Worm (Caenorhabditis elegans) whole organism, mixed stage, embryonic: ENCODE data around the gene mig-32.

Experiments
- M03D4.4 ChIP-seq: sonication (generic microtip); optimal IDR thresholded peaks from 2 replicates; lab custom pipeline; 2017; ENCODE audit warnings: mild to moderate bottlenecking, missing genetic modification characterization, missing compliant biosample characterization
- bed-3 ChIP-seq: fragments of 200-800 bp; sonication (Bioruptor generic); optimal IDR thresholded peaks from 3 replicates; lab custom pipeline; 2018; ENCODE audit warnings: mild to moderate bottlenecking, missing genetic modification characterization, moderate library complexity, missing compliant biosample characterization
- blmp-1 ChIP-seq: fragments of 150-350 bp; optimal IDR thresholded peaks from 2 replicates; lab custom pipeline; 2014; ENCODE audit warnings: missing biosample characterization, missing genetic modification characterization
- ceh-39 ChIP-seq: fragments of 150-350 bp; optimal IDR thresholded peaks from 2 replicates; lab custom pipeline; 2014; ENCODE audit warnings: missing biosample characterization, missing genetic modification characterization
- ceh-43 ChIP-seq: fragments of 200-800 bp; sonication (Bioruptor generic); optimal IDR thresholded peaks from 2 replicates; lab custom pipeline; 2018; ENCODE audit warnings: mild to moderate bottlenecking, missing genetic modification characterization, moderate library complexity, missing compliant biosample characterization
- ceh-83 ChIP-seq: fragments of 200-800 bp; sonication (Bioruptor generic); optimal IDR thresholded peaks from 2 replicates; lab custom pipeline; 2018; ENCODE audit warnings: mild to moderate bottlenecking, missing genetic modification characterization, missing compliant biosample characterization
- ces-1 ChIP-seq: fragments of 150-350 bp; optimal IDR thresholded peaks from 2 replicates; lab custom pipeline; 2014; ENCODE audit warnings: missing biosample characterization, missing genetic modification reagents, missing genetic modification characterization
- elt-1 ChIP-seq: sonication (generic microtip); optimal IDR thresholded peaks from 2 replicates; lab custom pipeline; 2017; ENCODE audit warnings: missing genetic modification characterization, mild to moderate bottlenecking, missing compliant biosample characterization, antibody characterized with exemption, moderate library complexity, borderline replicate concordance; ENCODE audit not compliant: insufficient read depth
- elt-3 ChIP-seq: fragments of 150-350 bp; optimal IDR thresholded peaks from 2 replicates; lab custom pipeline; 2014; ENCODE audit warnings: missing biosample characterization, missing genetic modification characterization
- flh-1 ChIP-seq: fragments of 200-800 bp; sonication (Bioruptor generic); optimal IDR thresholded peaks from 2 replicates; lab custom pipeline; 2018; ENCODE audit warnings: mild to moderate bottlenecking, missing genetic modification characterization, moderate library complexity, missing compliant biosample characterization
- hlh-1 ChIP-seq: fragments of 150-350 bp; optimal IDR thresholded peaks from 2 replicates; lab custom pipeline; 2014; ENCODE audit warnings: missing biosample characterization, missing genetic modification reagents, missing genetic modification characterization
- lin-13 ChIP-seq: fragments of 150-350 bp; optimal IDR thresholded peaks from 2 replicates; lab custom pipeline; 2014; ENCODE audit warnings: missing biosample characterization, missing genetic modification characterization
- lin-32 ChIP-seq: fragments of 200-800 bp; sonication (Bioruptor generic); optimal IDR thresholded peaks from 2 replicates; lab custom pipeline; 2018; ENCODE audit warnings: mild to moderate bottlenecking, missing genetic modification characterization, missing compliant biosample characterization
- lsy-2 ChIP-seq: fragments of 150-350 bp; optimal IDR thresholded peaks from 2 replicates; lab custom pipeline; 2014; ENCODE audit warnings: missing biosample characterization, missing genetic modification characterization
- mep-1 ChIP-seq: fragments of 150-350 bp; optimal IDR thresholded peaks from 2 replicates; lab custom pipeline; 2017; ENCODE audit warnings: missing biosample characterization, missing genetic modification reagents, missing genetic modification characterization, inconsistent platforms
- mls-2 ChIP-seq: sonication (generic microtip); optimal IDR thresholded peaks from 2 replicates; lab custom pipeline; 2016; ENCODE audit warnings: mild to moderate bottlenecking, missing genetic modification characterization, moderate library complexity, missing compliant biosample characterization
- nhr-12 ChIP-seq: fragments of 150-350 bp; optimal IDR thresholded peaks from 2 replicates; lab custom pipeline; 2014; ENCODE audit warnings: missing biosample characterization, missing genetic modification characterization
- nhr-2 ChIP-seq: fragments of 150-350 bp; optimal IDR thresholded peaks from 2 replicates; lab custom pipeline; 2014; ENCODE audit warnings: missing biosample characterization, missing genetic modification characterization
- nhr-28 ChIP-seq: fragments of 150-350 bp; optimal IDR thresholded peaks from 2 replicates; lab custom pipeline; 2014; ENCODE audit warnings: missing biosample characterization, missing genetic modification characterization
- nhr-76 ChIP-seq: sonication (generic microtip); optimal IDR thresholded peaks from 2 replicates; lab custom pipeline; 2017; ENCODE audit warnings: missing biosample characterization, missing genetic modification characterization
- pha-4 ChIP-seq: fragments of 150-350 bp; optimal IDR thresholded peaks from 2 replicates; lab custom pipeline; 2018; ENCODE audit warnings: missing biosample characterization, missing genetic modification reagents, missing genetic modification characterization
- sem-2 ChIP-seq: fragments of 200-800 bp; sonication (Bioruptor generic); optimal IDR thresholded peaks from 2 replicates; lab custom pipeline; 2018; ENCODE audit warnings: mild to moderate bottlenecking, missing genetic modification characterization, missing compliant biosample characterization
- snpc-4 ChIP-seq: fragments of 150-350 bp; optimal IDR thresholded peaks from 2 replicates; lab custom pipeline; 2014; ENCODE audit warnings: missing biosample characterization, missing genetic modification characterization
- sptf-1 ChIP-seq: sonication (generic microtip); optimal IDR thresholded peaks from 2 replicates; lab custom pipeline; 2017; ENCODE audit warnings: mild to moderate bottlenecking, missing genetic modification characterization, moderate library complexity, missing compliant biosample characterization
- tbx-8 ChIP-seq: fragments of 200-800 bp; sonication (Bioruptor generic); optimal IDR thresholded peaks from 2 replicates; lab custom pipeline; 2018; ENCODE audit warnings: mild to moderate bottlenecking, missing genetic modification characterization, moderate library complexity, missing compliant biosample characterization
- unc-120 ChIP-seq: sonication (generic microtip); optimal IDR thresholded peaks from 2 replicates; lab custom pipeline; 2017; ENCODE audit warnings: missing genetic modification characterization, missing compliant biosample characterization; ENCODE audit not compliant: poor library complexity, severe bottlenecking
- unc-62 ChIP-seq: fragments of 150-350 bp; optimal IDR thresholded peaks from 2 replicates; lab custom pipeline; 2014; ENCODE audit warnings: missing biosample characterization, missing genetic modification reagents, missing genetic modification characterization
- zip-8 ChIP-seq: fragments of 150-350 bp; optimal IDR thresholded peaks from 2 replicates; lab custom pipeline; 2014; ENCODE audit warnings: missing biosample characterization, missing genetic modification characterization
- ztf-11 ChIP-seq: fragments of 150-350 bp; optimal IDR thresholded peaks from 2 replicates; lab custom pipeline; 2014; ENCODE audit warnings: missing biosample characterization, missing genetic modification characterization

mig-32 gene

DNA sequence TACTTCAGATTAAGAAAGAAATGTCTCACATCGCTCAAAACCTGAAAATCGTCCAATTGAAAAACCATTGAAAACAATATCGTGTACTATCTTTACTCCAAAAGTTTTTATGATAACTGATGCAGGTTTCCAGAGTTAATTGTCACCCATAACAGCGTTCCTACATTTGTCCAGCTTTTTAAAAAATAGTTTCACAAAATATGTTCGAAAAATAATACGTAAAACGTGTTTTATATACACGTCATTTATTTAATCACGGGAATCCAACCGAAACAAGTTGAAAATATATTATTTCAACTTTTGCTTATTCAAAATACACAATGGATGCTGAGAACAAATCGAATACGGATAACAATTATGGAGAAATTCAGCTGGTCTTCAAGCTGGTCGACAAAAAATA is 16.5 kb downstream of the mig-32 start, which contains the start of gene K08E4.7:
Gene K08E4.7 (plus strand): TSS at position 301 of the 400 bp plus-strand sequence.
- no peak for TF ChIP-seq elt-1
- no peak for TF ChIP-seq ztf-11 (tag; lab: Kevin White, UChicago)
- TF ChIP-seq elt-3: no peak
- no peak for TF ChIP-seq bed-3
- TF ChIP-seq hlh-1 (tag; lab: Kevin White, UChicago): no peak

DNA sequence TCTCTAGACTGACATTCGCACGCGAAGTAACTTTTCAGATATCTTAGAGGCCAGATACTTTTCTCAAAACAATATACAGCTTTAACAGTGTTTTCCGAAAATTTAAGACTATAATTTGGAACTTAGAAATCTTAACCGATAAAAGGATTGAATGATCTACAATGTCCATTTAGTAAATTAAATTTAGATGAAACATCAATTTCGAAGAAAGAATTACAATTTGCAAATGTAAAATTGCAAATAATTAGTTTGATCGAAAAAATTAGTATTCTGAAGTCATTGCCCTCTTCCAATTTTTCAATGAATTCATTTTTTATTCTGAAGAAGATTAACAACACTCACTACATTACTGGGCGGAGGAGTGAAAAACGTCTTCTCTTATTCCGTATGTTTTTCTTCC is 23.4 kb downstream of the mig-32 start, which contains the start of gene bath-37:
Gene bath-37 (plus strand): TSS at position 301 of the 400 bp plus-strand sequence.
- TF ChIP-seq M03D4.4 (no peak), nhr-76 (no peak)
- TF ChIP-seq, all 35 proteins: peak for 0

ce11 chrIV:12061229-12061628 is 30.8 kb downstream of the mig-32 start, which contains the start of gene K08E4.8:
Gene K08E4.8 (minus strand): TSS chrIV:12061329.
- no peak for TF ChIP-seq tbx-8
- TF ChIP-seq lsy-2 (tag; lab: Kevin White, UChicago): no peak
- TF ChIP-seq blmp-1 (tag; lab: Kevin White, UChicago): no peak
- no peak for TF ChIP-seq snpc-4 (tag; lab: Kevin White, UChicago)
- TF ChIP-seq mls-2 (tag; lab: Kevin White, UChicago): no peak
- no peak for TF ChIP-seq ztf-11 (tag; lab: Kevin White, UChicago)
- TF ChIP-seq lin-13 (tag; lab: Kevin White, UChicago): no peak
- TF ChIP-seq ceh-83 (GFP tag; lab: Kevin White, UChicago): no peak
- no peak for TF ChIP-seq lin-32
- no peak for TF ChIP-seq zip-8 (tag; lab: Kevin White, UChicago)
- TF ChIP-seq nhr-12: no peak
- TF ChIP-seq elt-3: no peak
- no peak for TF ChIP-seq sptf-1
- no peak for TF ChIP-seq unc-62
- TF ChIP-seq ceh-43 (GFP tag; lab: Kevin White, UChicago): no peak
- TF ChIP-seq bed-3: no peak
- TF ChIP-seq ces-1 (GFP tag; lab: Kevin White, UChicago): no peak
- TF ChIP-seq, all 35 proteins: peak for 0

DNA sequence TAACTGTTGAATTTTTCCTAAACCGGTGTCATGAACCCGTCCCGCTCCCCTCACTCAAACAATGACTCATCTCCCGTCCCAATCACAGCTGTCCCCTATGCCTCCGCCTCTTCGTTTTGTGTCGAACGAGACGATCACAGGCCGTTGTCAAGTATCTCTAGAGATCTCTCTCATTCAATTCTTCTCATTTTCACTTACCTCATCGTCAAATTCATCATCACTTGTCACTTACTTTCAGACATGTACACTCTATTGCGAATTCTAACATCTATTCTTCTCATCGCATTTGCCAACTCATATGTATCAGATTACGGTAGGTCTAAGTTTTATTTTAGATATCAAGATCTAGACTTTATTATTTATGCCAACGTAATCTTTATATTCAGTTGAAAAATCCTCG is 34.5 kb downstream of the mig-32 start, which contains the start of gene K08E4.3:
Gene K08E4.3 (plus strand): TSS at position 235 of the 400 bp plus-strand sequence.
- TF ChIP-seq unc-120 (tag; lab: Kevin White, UChicago): peak; percentile 18
- TF ChIP-seq flh-1 (GFP tag; lab: Kevin White, UChicago): no peak
- peak; percentile 77 for TF ChIP-seq unc-62
- TF ChIP-seq hlh-1 (tag; lab: Kevin White, UChicago): peak; percentile 30
- TF ChIP-seq ceh-43 (GFP tag; lab: Kevin White, UChicago): no peak

ce11 chrIV:12056603-12057002 is 35.4 kb downstream of the mig-32 start, which contains the start of gene K08E4.2:
Gene K08E4.2 (minus strand): TSS chrIV:12056656.
- TF ChIP-seq elt-1: no peak
- no peak for TF ChIP-seq nhr-28 (tag; lab: Kevin White, UChicago)
- TF ChIP-seq pha-4 (tag; lab: Kevin White, UChicago): no peak
- TF ChIP-seq ceh-39: no peak
- no peak for TF ChIP-seq ceh-43 (GFP tag; lab: Kevin White, UChicago)
- TF ChIP-seq sem-2 (GFP tag; lab: Kevin White, UChicago): no peak
- TF ChIP-seq blmp-1 (tag; lab: Kevin White, UChicago): no peak
- TF ChIP-seq mep-1 (tag; lab: Kevin White, UChicago): no peak
- TF ChIP-seq M03D4.4: no peak
- no peak for TF ChIP-seq nhr-2 (tag; lab: Kevin White, UChicago)
- TF ChIP-seq sptf-1: no peak
- no peak for TF ChIP-seq ztf-11 (tag; lab: Kevin White, UChicago)
- TF ChIP-seq nhr-76: no peak
- TF ChIP-seq tbx-8: no peak

ce11 chrIV:12052461-12052860 is 39.6 kb downstream of the mig-32 start:
- TF ChIP-seq M03D4.4: no peak
- TF ChIP-seq lsy-2 (tag; lab: Kevin White, UChicago): no peak
- TF ChIP-seq unc-62: no peak
- TF ChIP-seq elt-3: no peak
- no peak for TF ChIP-seq ceh-43 (GFP tag; lab: Kevin White, UChicago)
- TF ChIP-seq tbx-8: no peak
